Worm (Caenorhabditis elegans) whole organism, L1 larva: ENCODE results near the gene C24H11.5.
"Not testable (repeated sequence)": the region's sequence is repeated elsewhere in the genome, so short reads cannot be mapped to it uniquely, and the experiment has no call there.

Source experiments
- C04F5.9 ChIP-seq: sonication (generic microtip); optimal IDR thresholded peaks from 2 replicates; lab custom pipeline; 2016; ENCODE audit warnings: missing genetic modification characterization, missing compliant biosample characterization
- C34B4.2 ChIP-seq: sonication (generic microtip); optimal IDR thresholded peaks from 2 replicates; lab custom pipeline; 2017; ENCODE audit warnings: mild to moderate bottlenecking, missing genetic modification characterization, missing compliant biosample characterization
- aly-2 ChIP-seq: fragments of 150-350 bp; optimal IDR thresholded peaks from 2 replicates; lab custom pipeline; 2014; ENCODE audit warnings: missing biosample characterization, missing genetic modification characterization
- ama-1 ChIP-seq: fragments of 150-350 bp; optimal IDR thresholded peaks from 2 replicates; lab custom pipeline; 2014
- ceh-63 ChIP-seq: fragments of 200-800 bp; sonication (Bioruptor generic); optimal IDR thresholded peaks from 2 replicates; lab custom pipeline; 2018; ENCODE audit warnings: mild to moderate bottlenecking, missing genetic modification characterization, missing compliant biosample characterization
- ceh-82 ChIP-seq, 3 experiments: fragments of 150-350 bp in 1 of 3; sonication (generic microtip) in 2 of 3; optimal IDR thresholded peaks; 2 replicates each; lab custom pipeline; 2014 to 2017; ENCODE audit warnings: missing biosample characterization in 3 of 3, missing genetic modification characterization in 3 of 3
- dsc-1 ChIP-seq: sonication (generic microtip); optimal IDR thresholded peaks from 2 replicates; lab custom pipeline; 2016; ENCODE audit warnings: mild to moderate bottlenecking, missing genetic modification characterization, missing compliant biosample characterization
- efl-1 ChIP-seq, 4 experiments: fragments of 150-350 bp; optimal IDR thresholded peaks in 3 of 4; peaks in 1 of 4; 1 replicate in 1 of 4; 2 replicates in 3 of 4; lab custom pipeline; 2014; ENCODE audit warnings: missing biosample characterization in 2 of 4, missing genetic modification characterization in 2 of 4, missing genetic modification reagents in 2 of 4
- efl-3 ChIP-seq: fragments of 200-800 bp; sonication (Bioruptor generic); optimal IDR thresholded peaks from 2 replicates; lab custom pipeline; 2018; ENCODE audit warnings: mild to moderate bottlenecking, missing genetic modification characterization, missing compliant biosample characterization
- egl-27 ChIP-seq, 2 experiments: fragments of 150-350 bp in 1 of 2; sonication (generic microtip); optimal IDR thresholded peaks; 3 replicates each; lab custom pipeline; 2017 to 2018; ENCODE audit warnings: missing biosample characterization in 2 of 2, missing genetic modification characterization in 2 of 2, missing genetic modification reagents in 2 of 2
- elt-2 ChIP-seq: sonication (generic microtip); optimal IDR thresholded peaks from 2 replicates; lab custom pipeline; 2016; ENCODE audit warnings: missing genetic modification characterization, mild to moderate bottlenecking, inconsistent platforms, missing compliant biosample characterization, missing genetic modification reagents
- ets-5 ChIP-seq: fragments of 200-800 bp; sonication (Bioruptor generic); IDR thresholded peaks from 2 replicates; pipeline ENCODE4 v1.3.6; 2022; ENCODE audit warnings: missing genetic modification characterization, missing compliant biosample characterization
- fkh-10 ChIP-seq: sonication (generic microtip); optimal IDR thresholded peaks from 2 replicates; lab custom pipeline; 2017; ENCODE audit warnings: missing biosample characterization, missing genetic modification reagents, missing genetic modification characterization
- fkh-4 ChIP-seq: sonication (generic microtip); optimal IDR thresholded peaks from 2 replicates; lab custom pipeline; 2016; ENCODE audit warnings: missing compliant biosample characterization, missing genetic modification characterization, borderline replicate concordance
- fkh-8 ChIP-seq: sonication (generic microtip); optimal IDR thresholded peaks from 2 replicates; lab custom pipeline; 2016; ENCODE audit warnings: mild to moderate bottlenecking, missing genetic modification characterization, missing compliant biosample characterization
- grh-1 ChIP-seq: fragments of 200-800 bp; sonication (Bioruptor generic); IDR thresholded peaks from 2 replicates; pipeline ENCODE4 v1.3.6; 2022; ENCODE audit warnings: missing genetic modification reagents, missing genetic modification characterization, missing compliant biosample characterization
- hlh-17 ChIP-seq: fragments of 200-800 bp; sonication (Bioruptor generic); optimal IDR thresholded peaks from 2 replicates; lab custom pipeline; 2018; ENCODE audit warnings: missing genetic modification characterization, mild to moderate bottlenecking, missing compliant biosample characterization, moderate library complexity, borderline replicate concordance
- hpl-2 ChIP-seq: fragments of 150-350 bp; optimal IDR thresholded peaks from 2 replicates; lab custom pipeline; 2014; ENCODE audit warnings: missing biosample characterization, missing genetic modification reagents, missing genetic modification characterization
- irx-1 ChIP-seq: sonication (generic microtip); optimal IDR thresholded peaks from 2 replicates; lab custom pipeline; 2016; ENCODE audit warnings: missing genetic modification characterization, missing compliant biosample characterization
- isw-1 ChIP-seq: fragments of 200-800 bp; sonication (Bioruptor generic); IDR thresholded peaks from 2 replicates; pipeline ENCODE4 v1.3.6; 2022; ENCODE audit warnings: missing genetic modification characterization, missing compliant biosample characterization
- jun-1 ChIP-seq: fragments of 150-350 bp; optimal IDR thresholded peaks from 2 replicates; lab custom pipeline; 2014; ENCODE audit warnings: missing biosample characterization, missing genetic modification reagents, missing genetic modification characterization
- lin-13 ChIP-seq: fragments of 150-350 bp; optimal IDR thresholded peaks from 2 replicates; lab custom pipeline; 2014; ENCODE audit warnings: missing biosample characterization, missing genetic modification reagents, missing genetic modification characterization
- lin-35 ChIP-seq, 2 experiments: fragments of 150-350 bp; optimal IDR thresholded peaks; 2 replicates each; lab custom pipeline; 2014; ENCODE audit warnings: missing biosample characterization in 2 of 2, missing genetic modification characterization in 2 of 2, missing genetic modification reagents in 2 of 2
- lin-39 ChIP-seq: fragments of 150-350 bp; optimal IDR thresholded peaks from 2 replicates; lab custom pipeline; 2014; ENCODE audit warnings: missing biosample characterization, missing genetic modification reagents, missing genetic modification characterization
- mab-9 ChIP-seq: fragments of 200-800 bp; sonication (Bioruptor generic); IDR thresholded peaks from 2 replicates; pipeline ENCODE4 v1.3.6; 2022; ENCODE audit warnings: missing genetic modification reagents, missing genetic modification characterization, missing compliant biosample characterization
- mdl-1 ChIP-seq, 2 experiments: fragments of 150-350 bp; optimal IDR thresholded peaks; 2 replicates each; lab custom pipeline; 2014 to 2017; ENCODE audit warnings: missing biosample characterization in 2 of 2, missing genetic modification characterization in 2 of 2, inconsistent platforms in 1 of 2
- mef-2 ChIP-seq: fragments of 150-350 bp; optimal IDR thresholded peaks from 2 replicates; lab custom pipeline; 2014; ENCODE audit warnings: missing biosample characterization, missing genetic modification characterization
- nhr-19 ChIP-seq: fragments of 200-800 bp; sonication (Bioruptor generic); conservative IDR thresholded peaks from 2 replicates; pipeline ENCODE4 v1.3.6; 2022; ENCODE audit warnings: missing genetic modification characterization, missing compliant biosample characterization
- nhr-237 ChIP-seq: fragments of 150-350 bp; optimal IDR thresholded peaks from 2 replicates; lab custom pipeline; 2014; ENCODE audit warnings: missing biosample characterization, missing genetic modification characterization
- nhr-28 ChIP-seq: fragments of 150-350 bp; optimal IDR thresholded peaks from 2 replicates; lab custom pipeline; 2014; ENCODE audit warnings: missing biosample characterization, missing genetic modification characterization
- nhr-47 ChIP-seq: sonication (generic microtip); optimal IDR thresholded peaks from 2 replicates; lab custom pipeline; 2016; ENCODE audit warnings: mild to moderate bottlenecking, missing genetic modification characterization, moderate library complexity, missing compliant biosample characterization
- nhr-76 ChIP-seq: sonication (generic microtip); optimal IDR thresholded peaks from 2 replicates; lab custom pipeline; 2017; ENCODE audit warnings: missing biosample characterization, missing genetic modification characterization
- nhr-77 ChIP-seq: fragments of 150-350 bp; optimal IDR thresholded peaks from 2 replicates; lab custom pipeline; 2014; ENCODE audit warnings: missing biosample characterization, missing genetic modification characterization
- nhr-84 ChIP-seq: sonication (generic microtip); optimal IDR thresholded peaks from 2 replicates; lab custom pipeline; 2017; ENCODE audit warnings: missing biosample characterization, missing genetic modification characterization
- nhr-85 ChIP-seq: sonication (generic microtip); peaks from one replicate; lab custom pipeline; 2016; ENCODE audit warnings: missing genetic modification characterization, inconsistent platforms, missing compliant biosample characterization
- nhr-90 ChIP-seq: sonication (generic microtip); optimal IDR thresholded peaks from 2 replicates; lab custom pipeline; 2016; ENCODE audit warnings: mild to moderate bottlenecking, missing genetic modification characterization, missing compliant biosample characterization; ENCODE audit not compliant: poor library complexity
- pax-3 ChIP-seq: fragments of 200-800 bp; sonication (Bioruptor generic); optimal IDR thresholded peaks from 2 replicates; lab custom pipeline; 2018; ENCODE audit warnings: mild to moderate bottlenecking, missing genetic modification characterization, moderate library complexity, missing compliant biosample characterization
- pqm-1 ChIP-seq: sonication (generic microtip); optimal IDR thresholded peaks from 3 replicates; lab custom pipeline; 2017; ENCODE audit warnings: missing biosample characterization, missing genetic modification characterization
- snpc-4 ChIP-seq: fragments of 150-350 bp; optimal IDR thresholded peaks from 2 replicates; lab custom pipeline; 2014; ENCODE audit warnings: missing biosample characterization, missing genetic modification characterization
- sox-4 ChIP-seq: sonication (generic microtip); optimal IDR thresholded peaks from 2 replicates; lab custom pipeline; 2016; ENCODE audit warnings: missing genetic modification characterization, missing compliant biosample characterization
- sptf-1 ChIP-seq: fragments of 150-350 bp; optimal IDR thresholded peaks from 2 replicates; lab custom pipeline; 2014; ENCODE audit warnings: missing biosample characterization, missing genetic modification characterization
- swsn-7 ChIP-seq: sonication (generic microtip); optimal IDR thresholded peaks from 2 replicates; lab custom pipeline; 2016; ENCODE audit warnings: missing genetic modification characterization, missing compliant biosample characterization
- tlp-1 ChIP-seq: fragments of 150-350 bp; optimal IDR thresholded peaks from 2 replicates; lab custom pipeline; 2014; ENCODE audit warnings: missing biosample characterization, missing genetic modification characterization
- unc-130 ChIP-seq: fragments of 150-350 bp; optimal IDR thresholded peaks from 2 replicates; lab custom pipeline; 2017; ENCODE audit warnings: missing biosample characterization, missing genetic modification characterization, inconsistent platforms
- unc-98 ChIP-seq: fragments of 200-800 bp; sonication (Bioruptor generic); IDR thresholded peaks from 2 replicates; pipeline ENCODE4 v1.3.6; 2022; ENCODE audit warnings: missing genetic modification characterization, missing compliant biosample characterization
- vab-15 ChIP-seq: sonication (generic microtip); optimal IDR thresholded peaks from 2 replicates; lab custom pipeline; 2017; ENCODE audit warnings: missing genotype, mild to moderate bottlenecking, missing genetic modification characterization, missing compliant biosample characterization
- zag-1 ChIP-seq: fragments of 150-350 bp; optimal IDR thresholded peaks from 2 replicates; lab custom pipeline; 2014; ENCODE audit warnings: missing biosample characterization, missing genetic modification characterization
- zip-4 ChIP-seq: fragments of 200-800 bp; sonication (Bioruptor generic); optimal IDR thresholded peaks from 2 replicates; lab custom pipeline; 2018; ENCODE audit warnings: mild to moderate bottlenecking, missing genetic modification characterization, moderate library complexity, missing compliant biosample characterization
- ztf-4 ChIP-seq: fragments of 150-350 bp; optimal IDR thresholded peaks from 2 replicates; lab custom pipeline; 2014; ENCODE audit warnings: missing biosample characterization, missing genetic modification characterization

The C24H11.5 gene

ce11 chrIII:11760634-11761033 is 19.4 kb upstream of the C24H11.5 start:
- TF ChIP-seq lin-39 (tag; lab: Kevin White, UChicago) (no peak), hlh-17 (GFP tag; lab: Kevin White, UChicago) (no peak), nhr-84 (tag; lab: Kevin White, UChicago) (no peak), mef-2 (tag; lab: Kevin White, UChicago) (no peak), ceh-82 (tag; optimal IDR thresholded peaks at IDR 0.05; lab: Kevin White, UChicago) (no peak), nhr-90 (tag; lab: Kevin White, UChicago) (no peak), unc-98 (GFP tag; lab: Robert Waterston, UW) (no peak), ets-5 (GFP tag; lab: Robert Waterston, UW) (no peak), fkh-8 (tag; lab: Kevin White, UChicago) (no peak), lin-35 (GFP tag; optimal IDR thresholded peaks at IDR 0.05; lab: Kevin White, UChicago) (no peak), nhr-28 (no peak), grh-1 (GFP tag; lab: Robert Waterston, UW) (no peak), aly-2 (no peak), nhr-237 (tag; lab: Kevin White, UChicago) (no peak), sptf-1 (no peak), ama-1 (lab: Kevin White, UChicago) (no peak), nhr-85 (tag; lab: Kevin White, UChicago) (no peak)

- TF ChIP-seq efl-1 (optimal IDR thresholded peaks at IDR 0.05; lab: Kevin White, UChicago): not testable (repeated sequence)
- peak in 1 of 2 experiments; percentile 71 for TF ChIP-seq efl-1 (GFP tag; optimal IDR thresholded peaks at IDR 0.05 in 1 of 2; lab: Kevin White, UChicago)
Observed at ce11 chrIII:11773581-11773980, 6.5 kb upstream of the C24H11.5 start, which contains the start of gene gbf-1. gbf-1 (minus strand) TSS chrIII:11773681.

- no peak for TF ChIP-seq nhr-28
- no peak for TF ChIP-seq vab-15 (tag; lab: Kevin White, UChicago)
- TF ChIP-seq C04F5.9 (tag; lab: Kevin White, UChicago): no peak
- TF ChIP-seq ets-5 (GFP tag; lab: Robert Waterston, UW): no peak
- no peak for TF ChIP-seq hpl-2 (GFP tag; lab: Kevin White, UChicago)
- no peak for TF ChIP-seq ceh-63 (GFP tag; lab: Kevin White, UChicago)
- no peak for TF ChIP-seq dsc-1 (tag; lab: Kevin White, UChicago)
- no peak for TF ChIP-seq zag-1 (tag; lab: Kevin White, UChicago)
- no peak for TF ChIP-seq ztf-4 (tag; lab: Kevin White, UChicago)
- TF ChIP-seq pqm-1: no peak
- no peak for TF ChIP-seq nhr-47 (tag; lab: Kevin White, UChicago)
- TF ChIP-seq ceh-82 (tag; optimal IDR thresholded peaks at IDR 0.05; lab: Kevin White, UChicago): peak; percentile 21 to 55 (median 53)
- TF ChIP-seq elt-2 (tag; lab: Kevin White, UChicago): no peak
- no peak for TF ChIP-seq tlp-1 (tag; lab: Kevin White, UChicago)
- no peak for TF ChIP-seq C34B4.2 (tag; lab: Kevin White, UChicago)
- TF ChIP-seq fkh-4 (tag; lab: Kevin White, UChicago): no peak
- no peak for TF ChIP-seq nhr-76 (tag; lab: Kevin White, UChicago)
- peak in 1 of 2 experiments; percentile 34 for TF ChIP-seq mdl-1 (tag; optimal IDR thresholded peaks at IDR 0.05; lab: Kevin White, UChicago)
- peak; percentile 58 for TF ChIP-seq unc-130
- TF ChIP-seq snpc-4 (tag; lab: Kevin White, UChicago): no peak
- TF ChIP-seq swsn-7 (tag; lab: Kevin White, UChicago): no peak
- no peak for TF ChIP-seq fkh-10 (GFP tag; lab: Kevin White, UChicago)
- TF ChIP-seq efl-3 (GFP tag; lab: Kevin White, UChicago): no peak
- no peak for TF ChIP-seq lin-39 (tag; lab: Kevin White, UChicago)
- TF ChIP-seq irx-1 (tag; lab: Kevin White, UChicago): no peak
- no peak for TF ChIP-seq aly-2
- TF ChIP-seq unc-98 (GFP tag; lab: Robert Waterston, UW): no peak
- no peak for TF ChIP-seq egl-27 (tag; optimal IDR thresholded peaks at IDR 0.05; lab: Kevin White, UChicago)
- TF ChIP-seq lin-13 (GFP tag; lab: Kevin White, UChicago): no peak
- peak; percentile 22; the same call in 1 of the 2 replicates for TF ChIP-seq isw-1 (GFP tag; lab: Robert Waterston, UW)
- TF ChIP-seq zip-4 (GFP tag; lab: Kevin White, UChicago): no peak
- no peak for TF ChIP-seq nhr-19 (GFP tag; lab: Robert Waterston, UW)
- no peak for TF ChIP-seq mab-9
- peak; percentile 61 to 69 for TF ChIP-seq lin-35 (GFP tag; optimal IDR thresholded peaks at IDR 0.05; lab: Kevin White, UChicago)
- no peak for TF ChIP-seq pax-3 (tag; lab: Kevin White, UChicago)
- no peak for TF ChIP-seq nhr-77 (tag; lab: Kevin White, UChicago)
- no peak for TF ChIP-seq jun-1 (tag; lab: Kevin White, UChicago)
- TF ChIP-seq sox-4: no peak
Observed at ce11 chrIII:11774508-11775000, 5.5 kb upstream of the C24H11.5 start, which contains the start of gene immp-1. immp-1 (plus strand) TSS chrIII:11774950.
